Worm (Caenorhabditis elegans) whole organism, young adult: ENCODE measurements around the gene agl-1.

Source experiments
- B0019.2 ChIP-seq: fragments of 200-800 bp; sonication (Bioruptor generic); conservative IDR thresholded peaks from 2 replicates; pipeline ENCODE4 v1.3.6; 2022; ENCODE audit warnings: missing genetic modification reagents, missing genetic modification characterization, missing compliant biosample characterization
- B0336.3 ChIP-seq: fragments of 200-800 bp; sonication (Bioruptor generic); IDR thresholded peaks from 2 replicates; pipeline ENCODE4 v1.3.6; 2022; ENCODE audit warnings: missing genetic modification characterization, missing compliant biosample characterization
- F10E7.11 ChIP-seq: sonication (generic microtip); optimal IDR thresholded peaks from 2 replicates; lab custom pipeline; 2017; ENCODE audit warnings: mild to moderate bottlenecking, missing genetic modification characterization, moderate library complexity, missing compliant biosample characterization
- F37B4.10 ChIP-seq: fragments of 200-800 bp; sonication (Bioruptor generic); IDR thresholded peaks from 2 replicates; pipeline ENCODE4 v1.3.6; 2022; ENCODE audit warnings: missing genetic modification characterization, missing compliant biosample characterization
- K11D2.4 ChIP-seq: fragments of 200-800 bp; sonication (Bioruptor generic); IDR thresholded peaks from 2 replicates; pipeline ENCODE4 v1.3.6; 2022; ENCODE audit warnings: missing genetic modification reagents, missing genetic modification characterization, missing compliant biosample characterization
- T07F8.4 ChIP-seq: sonication (generic microtip); optimal IDR thresholded peaks from 2 replicates; lab custom pipeline; 2016; ENCODE audit warnings: mild to moderate bottlenecking, missing genetic modification characterization, moderate library complexity, missing compliant biosample characterization
- Y53G8AR.9 ChIP-seq: fragments of 200-800 bp; sonication (Bioruptor generic); conservative IDR thresholded peaks from 2 replicates; pipeline ENCODE4 v1.3.6; 2022; ENCODE audit warnings: missing genetic modification reagents, missing genetic modification characterization, missing compliant biosample characterization
- ZK185.1 ChIP-seq: sonication (generic microtip); optimal IDR thresholded peaks from 2 replicates; lab custom pipeline; 2016; ENCODE audit warnings: mild to moderate bottlenecking, missing genetic modification characterization, missing compliant biosample characterization; ENCODE audit not compliant: poor library complexity, severe bottlenecking
- ama-1 ChIP-seq, 3 experiments: fragments of 150-350 bp in 1 of 3; sonication (generic microtip) in 2 of 3; optimal IDR thresholded peaks; 2 replicates each; lab custom pipeline; 2014 to 2018; ENCODE audit warnings: missing biosample characterization in 2 of 3, missing genetic modification characterization in 2 of 3, missing genetic modification reagents in 2 of 3
- atf-7 ChIP-seq: sonication (generic microtip); optimal IDR thresholded peaks from 2 replicates; lab custom pipeline; 2017; ENCODE audit warnings: mild to moderate bottlenecking, missing genetic modification characterization, missing compliant biosample characterization
- cebp-1 ChIP-seq, 2 experiments: fragments of 200-800 bp in 1 of 2; sonication (Bioruptor generic) in 1 of 2; sonication (generic microtip) in 1 of 2; IDR thresholded peaks in 1 of 2; optimal IDR thresholded peaks in 1 of 2; 2 replicates each; pipeline versions ENCODE4 v1.3.6 to Lab custom; 2017 to 2022; ENCODE audit warnings: missing compliant biosample characterization in 2 of 2, missing genetic modification characterization in 2 of 2, mild to moderate bottlenecking in 1 of 2, missing genetic modification reagents in 1 of 2, moderate library complexity in 1 of 2
- ceh-40 ChIP-seq: fragments of 200-800 bp; sonication (Bioruptor generic); IDR thresholded peaks from 2 replicates; pipeline ENCODE4 v1.3.6; 2022; ENCODE audit warnings: missing genetic modification characterization, missing compliant biosample characterization
- dox-1 ChIP-seq: fragments of 200-800 bp; sonication (Bioruptor generic); IDR thresholded peaks from 2 replicates; pipeline ENCODE4 v1.3.6; 2022; ENCODE audit warnings: missing genetic modification reagents, missing genetic modification characterization, missing compliant biosample characterization
- efl-1 ChIP-seq: fragments of 150-350 bp; optimal IDR thresholded peaks from 2 replicates; lab custom pipeline; 2014; ENCODE audit warnings: missing biosample characterization, missing genetic modification reagents, missing genetic modification characterization
- egrh-3 ChIP-seq: fragments of 200-800 bp; sonication (Bioruptor generic); IDR thresholded peaks from 2 replicates; pipeline ENCODE4 v1.3.6; 2022; ENCODE audit warnings: missing genetic modification reagents, missing genetic modification characterization, missing compliant biosample characterization
- ekl-4 ChIP-seq: fragments of 200-800 bp; sonication (Bioruptor generic); IDR thresholded peaks from 2 replicates; pipeline ENCODE4 v1.3.6; 2022; ENCODE audit warnings: missing genetic modification reagents, missing genetic modification characterization, missing compliant biosample characterization
- ets-4 ChIP-seq: fragments of 200-800 bp; sonication (Bioruptor generic); optimal IDR thresholded peaks from 2 replicates; lab custom pipeline; 2018; ENCODE audit warnings: mild to moderate bottlenecking, missing genetic modification characterization, missing compliant biosample characterization
- hmg-1.2 ChIP-seq: fragments of 200-800 bp; sonication (Bioruptor generic); IDR thresholded peaks from 2 replicates; pipeline ENCODE4 v1.3.6; 2022; ENCODE audit warnings: missing genetic modification reagents, missing genetic modification characterization, missing compliant biosample characterization
- let-607 ChIP-seq, 2 experiments: fragments of 200-800 bp in 1 of 2; sonication (Bioruptor generic) in 1 of 2; sonication (generic microtip) in 1 of 2; optimal IDR thresholded peaks; 2 replicates each; lab custom pipeline; 2016 to 2018; ENCODE audit warnings: mild to moderate bottlenecking in 2 of 2, missing compliant biosample characterization in 2 of 2, missing genetic modification characterization in 2 of 2, moderate library complexity in 2 of 2, missing genotype in 1 of 2
- lin-26 ChIP-seq: fragments of 200-800 bp; sonication (Bioruptor generic); IDR thresholded peaks from 2 replicates; pipeline ENCODE4 v1.3.6; 2022; ENCODE audit warnings: missing genetic modification reagents, missing genetic modification characterization, missing compliant biosample characterization
- lin-40 ChIP-seq: sonication (generic microtip); optimal IDR thresholded peaks from 2 replicates; lab custom pipeline; 2016; ENCODE audit warnings: missing genetic modification characterization, mild to moderate bottlenecking, missing compliant biosample characterization, missing genotype, missing genetic modification reagents
- lir-1 ChIP-seq: fragments of 200-800 bp; sonication (Bioruptor generic); conservative IDR thresholded peaks from 2 replicates; pipeline ENCODE4 v1.3.6; 2022; ENCODE audit warnings: missing genetic modification reagents, missing genetic modification characterization, missing compliant biosample characterization
- lsl-1 ChIP-seq: fragments of 200-800 bp; sonication (Bioruptor generic); optimal IDR thresholded peaks from 2 replicates; lab custom pipeline; 2018; ENCODE audit warnings: mild to moderate bottlenecking, missing genetic modification characterization, moderate library complexity, missing compliant biosample characterization
- madf-3 ChIP-seq: fragments of 200-800 bp; sonication (Bioruptor generic); IDR thresholded peaks from 2 replicates; pipeline ENCODE4 v1.3.6; 2022; ENCODE audit warnings: missing genetic modification reagents, missing genetic modification characterization, missing compliant biosample characterization
- madf-8 ChIP-seq: fragments of 200-800 bp; sonication (Bioruptor generic); conservative IDR thresholded peaks from 2 replicates; pipeline ENCODE4 v1.3.6; 2022; ENCODE audit warnings: missing genetic modification reagents, missing genetic modification characterization, missing compliant biosample characterization
- mcd-1 ChIP-seq: fragments of 200-800 bp; sonication (Bioruptor generic); IDR thresholded peaks from 2 replicates; pipeline ENCODE4 v1.3.6; 2022; ENCODE audit warnings: missing genetic modification reagents, missing genetic modification characterization, missing compliant biosample characterization
- nhr-80 ChIP-seq: sonication (generic microtip); optimal IDR thresholded peaks from 2 replicates; lab custom pipeline; 2016; ENCODE audit warnings: missing genetic modification characterization, missing compliant biosample characterization
- pbrm-1 ChIP-seq: fragments of 200-800 bp; sonication (Bioruptor generic); IDR thresholded peaks from 2 replicates; pipeline ENCODE4 v1.3.6; 2022; ENCODE audit warnings: missing genetic modification reagents, missing genetic modification characterization, missing compliant biosample characterization
- rcor-1 ChIP-seq: fragments of 200-800 bp; sonication (Bioruptor generic); IDR thresholded peaks from 2 replicates; pipeline ENCODE4 v1.3.6; 2022; ENCODE audit warnings: missing genetic modification reagents, missing genetic modification characterization, missing compliant biosample characterization
- rpc-1 ChIP-seq, 2 experiments: fragments of 150-350 bp in 1 of 2; sonication (generic microtip) in 1 of 2; optimal IDR thresholded peaks; 2 replicates each; lab custom pipeline; 2014 to 2018; ENCODE audit warnings: missing biosample characterization in 1 of 2, missing genetic modification characterization in 1 of 2, missing genetic modification reagents in 1 of 2, missing genotype in 1 of 2
- sdz-38 ChIP-seq: sonication (generic microtip); optimal IDR thresholded peaks from 2 replicates; lab custom pipeline; 2016; ENCODE audit warnings: missing genotype, missing genetic modification characterization, missing compliant biosample characterization
- snpc-1.3 ChIP-seq: sonication (generic microtip); optimal IDR thresholded peaks from 2 replicates; lab custom pipeline; 2017; ENCODE audit warnings: missing genetic modification characterization, mild to moderate bottlenecking, missing compliant biosample characterization, antibody characterized with exemption, moderate library complexity, missing genotype, missing genetic modification reagents; ENCODE audit not compliant: insufficient read depth
- snpc-3.4 ChIP-seq: sonication (generic microtip); optimal IDR thresholded peaks from 2 replicates; lab custom pipeline; 2017; ENCODE audit warnings: missing genetic modification characterization, mild to moderate bottlenecking, missing compliant biosample characterization, antibody characterized with exemption, moderate library complexity, missing genotype, missing genetic modification reagents
- ztf-18 ChIP-seq: sonication (generic microtip); optimal IDR thresholded peaks from 2 replicates; lab custom pipeline; 2016; ENCODE audit warnings: missing genotype, mild to moderate bottlenecking, missing genetic modification characterization, missing compliant biosample characterization
- ztf-22 ChIP-seq: fragments of 200-800 bp; sonication (Bioruptor generic); optimal IDR thresholded peaks from 2 replicates; lab custom pipeline; 2018; ENCODE audit warnings: mild to moderate bottlenecking, missing genetic modification characterization, moderate library complexity, missing compliant biosample characterization
- ztf-3 ChIP-seq: fragments of 200-800 bp; sonication (Bioruptor generic); optimal IDR thresholded peaks from 2 replicates; lab custom pipeline; 2018; ENCODE audit warnings: mild to moderate bottlenecking, missing genetic modification characterization, missing compliant biosample characterization
- ztf-6 ChIP-seq: fragments of 200-800 bp; sonication (Bioruptor generic); IDR thresholded peaks from 2 replicates; pipeline ENCODE4 v1.3.6; 2022; ENCODE audit warnings: missing genetic modification reagents, missing genetic modification characterization, missing compliant biosample characterization

agl-1 gene

DNA sequence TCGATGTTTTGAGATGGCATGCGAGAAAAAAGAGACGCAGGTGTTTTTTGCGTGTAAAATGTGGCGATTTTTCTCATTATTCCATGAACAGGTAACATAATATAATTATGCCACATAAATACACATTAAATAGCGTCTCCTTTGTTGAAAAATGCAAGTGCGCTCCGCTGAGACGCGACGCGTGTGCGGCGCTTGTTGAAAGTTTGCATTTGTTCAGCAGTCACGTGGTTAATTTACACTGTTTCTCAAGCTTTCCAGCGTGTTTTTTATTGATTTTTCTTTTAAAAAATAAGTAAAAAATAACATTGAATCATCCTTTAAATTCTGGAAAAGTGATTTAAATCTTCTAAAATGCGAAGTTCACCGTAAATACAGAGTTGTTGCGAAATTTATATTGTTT is 41.7 kb upstream of the agl-1 start (continued):
- TF ChIP-seq snpc-1.3 (tag; lab: Kevin White, UChicago), result no peak
- peak; percentile 36; the same call in 1 of the 2 replicates for TF ChIP-seq dox-1 (GFP tag; lab: Robert Waterston, UW)
- TF ChIP-seq rpc-1 (optimal IDR thresholded peaks at IDR 0.05; lab: Kevin White, UChicago), result no peak
- TF ChIP-seq rpc-1 (tag; optimal IDR thresholded peaks at IDR 0.05; lab: Kevin White, UChicago), result no peak
- TF ChIP-seq let-607 (tag; optimal IDR thresholded peaks at IDR 0.05; lab: Kevin White, UChicago), result peak; percentile 80 to 87
- TF ChIP-seq F10E7.11 (tag; lab: Kevin White, UChicago), result no peak
- no peak for TF ChIP-seq ceh-40 (GFP tag; lab: Robert Waterston, UW)
- TF ChIP-seq rcor-1, result no peak
- TF ChIP-seq mcd-1, result peak; percentile 95
- no peak for TF ChIP-seq egrh-3
- TF ChIP-seq K11D2.4 (GFP tag; lab: Robert Waterston, UW), result 0 out of 2 replicates have a peak, but pooled peaks have one; percentile 32
- peak; percentile 83 for TF ChIP-seq ekl-4 (GFP tag; lab: Robert Waterston, UW)
- peak; percentile 15 for TF ChIP-seq snpc-3.4 (tag; lab: Kevin White, UChicago)
- no peak for TF ChIP-seq ztf-6 (GFP tag; lab: Robert Waterston, UW)
- peak; percentile 28 for TF ChIP-seq ztf-18 (tag; lab: Kevin White, UChicago)
- peak; percentile 49; the same call in 1 of the 2 replicates for TF ChIP-seq pbrm-1 (GFP tag; lab: Robert Waterston, UW)
- peak; percentile 16 for TF ChIP-seq efl-1 (GFP tag; lab: Kevin White, UChicago)
- TF ChIP-seq lsl-1, result no peak
- peak; percentile 49 for TF ChIP-seq nhr-80
- TF ChIP-seq cebp-1 (GFP tag; IDR thresholded peaks at IDR 0.05; lab: Robert Waterston, UW), result peak; percentile 29; the same call in 1 of the 2 replicates
- TF ChIP-seq cebp-1 (tag; optimal IDR thresholded peaks at IDR 0.05; lab: Kevin White, UChicago), result peak; percentile 84
- peak; percentile 60 for TF ChIP-seq ZK185.1
- peak; percentile 65 for TF ChIP-seq lin-40 (tag; lab: Kevin White, UChicago)
- TF ChIP-seq Y53G8AR.9 (GFP tag; lab: Robert Waterston, UW), result no peak
- no peak for TF ChIP-seq ztf-3
- TF ChIP-seq ets-4, result no peak
- peak; percentile 98 for TF ChIP-seq madf-3 (GFP tag; lab: Robert Waterston, UW)
- TF ChIP-seq ama-1 (optimal IDR thresholded peaks at IDR 0.05; lab: Kevin White, UChicago), result no peak
- TF ChIP-seq ama-1 (GFP tag; optimal IDR thresholded peaks at IDR 0.05; lab: Kevin White, UChicago), result peak in 1 of 2 experiments; percentile 5
- no peak for TF ChIP-seq lir-1 (GFP tag; lab: Robert Waterston, UW)
- no peak for TF ChIP-seq sdz-38 (tag; lab: Kevin White, UChicago)
- TF ChIP-seq hmg-1.2, result peak; percentile 54
- TF ChIP-seq ztf-22, result no peak

DNA sequence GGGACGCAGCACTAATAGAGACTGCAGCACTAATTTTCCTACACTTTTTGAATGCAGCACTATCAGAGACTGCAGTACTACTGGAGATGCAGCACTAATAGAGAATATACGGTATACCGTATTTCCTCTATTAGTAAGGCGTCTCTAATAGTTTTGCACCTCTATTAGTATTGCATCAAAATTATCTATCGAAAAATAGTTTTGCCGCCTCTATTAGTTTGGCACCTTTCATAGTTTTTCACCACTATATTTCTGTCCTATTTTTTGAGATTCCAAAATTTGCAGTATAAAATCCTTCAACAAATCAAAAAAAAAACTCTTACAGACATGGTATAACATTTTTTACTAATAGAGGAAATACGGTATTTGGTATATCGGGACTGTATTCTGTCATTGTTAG is 35.9 kb upstream of the agl-1 start:
- TF ChIP-seq lin-26 (no peak), B0336.3 (GFP tag; lab: Robert Waterston, UW) (no peak), F37B4.10 (no peak), T07F8.4 (tag; lab: Kevin White, UChicago) (no peak), madf-8 (no peak), atf-7 (tag; lab: Kevin White, UChicago) (no peak), B0019.2 (GFP tag; lab: Robert Waterston, UW) (no peak), lin-40 (tag; lab: Kevin White, UChicago) (no peak)
